Worm (Caenorhabditis elegans) whole organism, L3 larva: ENCODE results near the gene F09F9.1.

Source experiments
- ceh-82 ChIP-seq: fragments of 150-350 bp; optimal IDR thresholded peaks from 2 replicates; lab custom pipeline; 2014; ENCODE audit warnings: missing biosample characterization, missing genetic modification characterization
- daf-12 ChIP-seq: fragments of 150-350 bp; optimal IDR thresholded peaks from 2 replicates; lab custom pipeline; 2014; ENCODE audit warnings: missing biosample characterization, missing genetic modification reagents, missing genetic modification characterization
- elt-1 ChIP-seq: fragments of 150-350 bp; optimal IDR thresholded peaks from 2 replicates; lab custom pipeline; 2014; ENCODE audit warnings: missing biosample characterization, missing genetic modification characterization
- elt-2 ChIP-seq: sonication (generic microtip); optimal IDR thresholded peaks from 2 replicates; lab custom pipeline; 2016; ENCODE audit warnings: missing genetic modification reagents, mild to moderate bottlenecking, missing genetic modification characterization, missing compliant biosample characterization
- fos-1 ChIP-seq: fragments of 150-350 bp; optimal IDR thresholded peaks from 2 replicates; lab custom pipeline; 2014; ENCODE audit warnings: missing biosample characterization, missing genetic modification characterization
- jun-1 ChIP-seq: fragments of 150-350 bp; optimal IDR thresholded peaks from 2 replicates; lab custom pipeline; 2014; ENCODE audit warnings: missing biosample characterization, missing genetic modification reagents, missing genetic modification characterization
- nfya-1 ChIP-seq: sonication (generic microtip); optimal IDR thresholded peaks from 2 replicates; lab custom pipeline; 2017; ENCODE audit warnings: missing genetic modification characterization, mild to moderate bottlenecking, missing compliant biosample characterization, antibody characterized with exemption, moderate library complexity; ENCODE audit not compliant: insufficient read depth
- nhr-23 ChIP-seq: fragments of 150-350 bp; optimal IDR thresholded peaks from 2 replicates; lab custom pipeline; 2014; ENCODE audit warnings: missing biosample characterization, missing genetic modification reagents, missing genetic modification characterization
- nhr-25 ChIP-seq: sonication (generic microtip); optimal IDR thresholded peaks from 2 replicates; lab custom pipeline; 2017; ENCODE audit warnings: missing biosample characterization, missing genetic modification characterization
- pha-4 ChIP-seq: fragments of 150-350 bp; optimal IDR thresholded peaks from 2 replicates; lab custom pipeline; 2014; ENCODE audit warnings: missing biosample characterization, missing genetic modification reagents, missing genetic modification characterization
- unc-39 ChIP-seq: sonication (generic microtip); optimal IDR thresholded peaks from 4 replicates; lab custom pipeline; 2017; ENCODE audit warnings: missing biosample characterization, missing genetic modification characterization

DNA sequence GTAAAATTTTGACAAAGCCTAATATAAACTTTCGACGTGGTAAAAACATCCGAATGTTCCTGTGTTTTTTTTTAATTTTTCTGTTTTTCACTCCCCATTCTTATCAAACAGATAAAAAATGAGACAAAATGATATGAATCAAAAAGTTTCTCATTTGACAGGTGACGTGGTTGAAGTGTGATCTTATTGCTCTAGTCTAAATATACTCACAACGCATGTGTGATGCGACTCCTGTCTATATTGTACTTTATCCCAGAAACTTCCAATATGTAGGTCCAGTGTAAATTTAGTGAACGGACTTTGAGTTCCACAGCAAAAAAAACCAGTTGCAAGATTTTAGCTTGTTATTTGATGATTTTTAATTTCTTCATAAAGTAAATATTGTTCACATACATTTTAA, 16.2 kb downstream of the F09F9.1 start:
- TF ChIP-seq ceh-82 (tag; lab: Kevin White, UChicago) (no peak), fos-1 (tag; lab: Kevin White, UChicago) (no peak), elt-2 (no peak), pha-4 (tag; lab: Kevin White, UChicago) (no peak), unc-39 (tag; lab: Kevin White, UChicago) (no peak), nhr-25 (tag; lab: Kevin White, UChicago) (no peak), nfya-1 (tag; lab: Kevin White, UChicago) (peak; percentile 6), jun-1 (tag; lab: Kevin White, UChicago) (no peak), nhr-23 (tag; lab: Kevin White, UChicago) (no peak), elt-1 (tag; lab: Kevin White, UChicago) (no peak), daf-12 (no peak)
